Worm (Caenorhabditis elegans) whole organism, late embryonic: Measurements from ENCODE around the gene math-10.

Source experiments
- fkh-10 ChIP-seq: fragments of 150-350 bp; optimal IDR thresholded peaks from 2 replicates; lab custom pipeline; 2014; ENCODE audit warnings: missing biosample characterization, missing genetic modification reagents, missing genetic modification characterization
- fkh-6 ChIP-seq: sonication (generic microtip); optimal IDR thresholded peaks from 2 replicates; lab custom pipeline; 2016; ENCODE audit warnings: missing genetic modification characterization, missing compliant biosample characterization
- hlh-30 ChIP-seq: sonication (generic microtip); optimal IDR thresholded peaks from 2 replicates; lab custom pipeline; 2017; ENCODE audit warnings: antibody characterized with exemption, missing genetic modification characterization, missing compliant biosample characterization; ENCODE audit not compliant: insufficient read depth
- odd-2 ChIP-seq: sonication (generic microtip); optimal IDR thresholded peaks from 2 replicates; lab custom pipeline; 2017; ENCODE audit warnings: antibody characterized with exemption, mild to moderate bottlenecking, missing genetic modification characterization, missing compliant biosample characterization
- pqm-1 ChIP-seq: sonication (generic microtip); optimal IDR thresholded peaks from 2 replicates; lab custom pipeline; 2016; ENCODE audit warnings: missing genetic modification characterization, missing compliant biosample characterization
- sox-2 ChIP-seq: fragments of 200-800 bp; sonication (Bioruptor generic); IDR thresholded peaks from 2 replicates; pipeline ENCODE4 v1.3.6; 2022; ENCODE audit warnings: missing genetic modification reagents, missing genetic modification characterization, missing compliant biosample characterization

DNA sequence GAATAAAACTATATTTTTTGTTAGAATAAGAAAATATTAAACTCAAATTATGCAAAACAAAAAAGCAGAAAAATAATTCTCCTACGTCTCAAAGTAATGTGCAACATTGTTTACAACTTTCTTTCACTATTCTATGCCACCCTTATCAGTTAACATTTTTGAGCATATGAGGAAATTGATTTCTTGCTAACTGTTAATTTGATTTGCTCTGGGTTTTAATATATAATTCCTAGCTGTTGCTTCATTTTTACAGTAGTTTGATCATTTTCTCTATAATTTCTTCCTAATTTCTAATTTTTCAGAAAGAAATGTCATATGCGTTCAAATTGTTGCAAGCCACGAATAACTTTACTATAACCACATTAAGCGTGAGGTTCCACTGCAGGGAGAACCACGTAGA, 35.1 kb upstream of the math-10 start, which contains the start of gene T08E11.1:
- no peak for TF ChIP-seq fkh-10 (GFP tag; lab: Kevin White, UChicago)
- TF ChIP-seq sox-2 (GFP tag; lab: Robert Waterston, UW), result no peak
- TF ChIP-seq fkh-6 (tag; lab: Kevin White, UChicago), result no peak
- no peak for TF ChIP-seq pqm-1 (tag; lab: Kevin White, UChicago)
- no peak for TF ChIP-seq odd-2 (tag; lab: Kevin White, UChicago)
- no peak for TF ChIP-seq hlh-30 (tag; lab: Kevin White, UChicago)
